Worm (Caenorhabditis elegans) whole organism, early embryonic: Measurements from ENCODE around the gene drp-1.

ENCODE experiments used
- B0310.2 ChIP-seq: sonication (generic microtip); optimal IDR thresholded peaks from 2 replicates; lab custom pipeline; 2016; ENCODE audit warnings: mild to moderate bottlenecking, missing genetic modification characterization, missing compliant biosample characterization
- F13C5.2 ChIP-seq: sonication (generic microtip); optimal IDR thresholded peaks from 2 replicates; lab custom pipeline; 2017; ENCODE audit warnings: mild to moderate bottlenecking, missing genetic modification characterization, inconsistent platforms, missing compliant biosample characterization
- aly-1 ChIP-seq: sonication (generic microtip); optimal IDR thresholded peaks from 2 replicates; lab custom pipeline; 2016; ENCODE audit warnings: missing genetic modification characterization, missing compliant biosample characterization
- ama-1 ChIP-seq: fragments of 150-350 bp; optimal IDR thresholded peaks from 2 replicates; lab custom pipeline; 2014
- ceh-13 ChIP-seq: fragments of 200-800 bp; sonication (Bioruptor generic); optimal IDR thresholded peaks from 2 replicates; lab custom pipeline; 2018; ENCODE audit warnings: mild to moderate bottlenecking, missing genetic modification characterization, missing compliant biosample characterization
- ceh-36 ChIP-seq: sonication (generic microtip); optimal IDR thresholded peaks from 2 replicates; lab custom pipeline; 2016; ENCODE audit warnings: missing genetic modification characterization, inconsistent platforms, missing compliant biosample characterization
- flt-1 ChIP-seq: fragments of 200-800 bp; sonication (Bioruptor generic); IDR thresholded peaks from 2 replicates; pipeline ENCODE4 v1.3.6; 2022; ENCODE audit warnings: missing genetic modification characterization, missing compliant biosample characterization
- hmbx-1 ChIP-seq: sonication (generic microtip); optimal IDR thresholded peaks from 2 replicates; lab custom pipeline; 2016; ENCODE audit warnings: mild to moderate bottlenecking, missing genetic modification characterization, missing compliant biosample characterization
- hmg-4 ChIP-seq: fragments of 200-800 bp; sonication (Bioruptor generic); optimal IDR thresholded peaks from 2 replicates; lab custom pipeline; 2018; ENCODE audit warnings: mild to moderate bottlenecking, missing genetic modification characterization, missing compliant biosample characterization
- hnd-1 ChIP-seq: sonication (generic microtip); optimal IDR thresholded peaks from 2 replicates; lab custom pipeline; 2016; ENCODE audit warnings: missing genetic modification characterization, missing compliant biosample characterization
- scrt-1 ChIP-seq: fragments of 200-800 bp; sonication (Bioruptor generic); IDR thresholded peaks from 2 replicates; pipeline ENCODE4 v1.3.6; 2022; ENCODE audit warnings: missing genetic modification characterization, missing compliant biosample characterization
- sea-1 ChIP-seq: fragments of 200-800 bp; sonication (Bioruptor generic); conservative IDR thresholded peaks from 2 replicates; pipeline ENCODE4 v1.3.6; 2022; ENCODE audit warnings: missing genetic modification characterization, missing compliant biosample characterization
- tbx-11 ChIP-seq: fragments of 200-800 bp; sonication (Bioruptor generic); IDR thresholded peaks from 2 replicates; pipeline ENCODE4 v1.3.6; 2022; ENCODE audit warnings: missing genetic modification characterization, missing compliant biosample characterization
- tbx-37 ChIP-seq: fragments of 200-800 bp; sonication (Bioruptor generic); conservative IDR thresholded peaks from 2 replicates; pipeline ENCODE4 v1.3.6; 2022; ENCODE audit warnings: missing genetic modification reagents, missing genetic modification characterization, missing compliant biosample characterization

DNA sequence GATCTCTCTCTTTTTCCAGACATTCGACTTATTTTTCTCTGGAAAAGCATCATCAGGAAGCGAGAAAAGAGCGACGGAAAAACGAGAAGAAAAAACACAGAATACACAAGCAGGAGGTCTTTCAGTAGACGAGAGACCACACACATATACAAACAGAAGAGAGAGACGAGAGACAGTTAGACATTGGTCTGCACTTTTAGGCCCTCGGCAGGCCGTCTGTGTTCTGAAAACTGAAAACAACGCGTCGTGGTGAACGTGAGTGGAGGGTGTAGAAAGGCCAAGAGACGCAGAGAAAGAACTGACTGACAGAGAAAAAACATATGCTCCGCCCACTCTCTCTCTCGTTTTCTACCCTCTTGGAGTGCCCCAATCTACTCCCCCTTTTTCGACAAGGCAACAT lies 44.0 kb downstream of the drp-1 start:
- TF ChIP-seq sea-1 (GFP tag; lab: Robert Waterston, UW) = no peak
- TF ChIP-seq ama-1 (lab: Kevin White, UChicago) = no peak
- no peak for TF ChIP-seq ceh-36 (tag; lab: Kevin White, UChicago)
- no peak for TF ChIP-seq F13C5.2 (tag; lab: Kevin White, UChicago)
- no peak for TF ChIP-seq aly-1 (tag; lab: Kevin White, UChicago)
- no peak for TF ChIP-seq ceh-13
- TF ChIP-seq flt-1 = no peak
- TF ChIP-seq hnd-1 (tag; lab: Kevin White, UChicago) = no peak
- no peak for TF ChIP-seq scrt-1 (GFP tag; lab: Robert Waterston, UW)
- TF ChIP-seq hmg-4 (GFP tag; lab: Kevin White, UChicago) = no peak
- no peak for TF ChIP-seq tbx-11 (GFP tag; lab: Robert Waterston, UW)
- no peak for TF ChIP-seq hmbx-1 (tag; lab: Kevin White, UChicago)
- TF ChIP-seq B0310.2 = no peak
- TF ChIP-seq tbx-37 = no peak
